Worm (Caenorhabditis elegans) whole organism, L1 larva: ENCODE data around the gene nas-28.

Source experiments
- C34B4.2 ChIP-seq: sonication (generic microtip); optimal IDR thresholded peaks from 2 replicates; lab custom pipeline; 2017; ENCODE audit warnings: mild to moderate bottlenecking, missing genetic modification characterization, missing compliant biosample characterization
- alr-1 ChIP-seq: fragments of 200-800 bp; sonication (Bioruptor generic); optimal IDR thresholded peaks from 2 replicates; lab custom pipeline; 2018; ENCODE audit warnings: borderline replicate concordance, mild to moderate bottlenecking, missing genetic modification characterization, missing compliant biosample characterization
- aly-2 ChIP-seq: fragments of 150-350 bp; optimal IDR thresholded peaks from 2 replicates; lab custom pipeline; 2014; ENCODE audit warnings: missing biosample characterization, missing genetic modification characterization
- ceh-63 ChIP-seq: fragments of 200-800 bp; sonication (Bioruptor generic); optimal IDR thresholded peaks from 2 replicates; lab custom pipeline; 2018; ENCODE audit warnings: mild to moderate bottlenecking, missing genetic modification characterization, missing compliant biosample characterization
- ceh-90 ChIP-seq: sonication (generic microtip); optimal IDR thresholded peaks from 2 replicates; lab custom pipeline; 2016; ENCODE audit warnings: missing genetic modification characterization, missing compliant biosample characterization
- efl-1 ChIP-seq, 4 experiments: fragments of 150-350 bp; optimal IDR thresholded peaks in 3 of 4; peaks in 1 of 4; 1 replicate in 1 of 4; 2 replicates in 3 of 4; lab custom pipeline; 2014; ENCODE audit warnings: missing biosample characterization in 2 of 4, missing genetic modification characterization in 2 of 4, missing genetic modification reagents in 2 of 4
- efl-3 ChIP-seq: fragments of 200-800 bp; sonication (Bioruptor generic); optimal IDR thresholded peaks from 2 replicates; lab custom pipeline; 2018; ENCODE audit warnings: mild to moderate bottlenecking, missing genetic modification characterization, missing compliant biosample characterization
- elt-3 ChIP-seq, 6 experiments: fragments of 150-350 bp in 1 of 6; sonication (generic microtip); optimal IDR thresholded peaks; 2 replicates each; lab custom pipeline; 2017 to 2018; ENCODE audit warnings: missing biosample characterization in 6 of 6, missing genetic modification characterization in 6 of 6, inconsistent platforms in 1 of 6
- fkh-4 ChIP-seq: sonication (generic microtip); optimal IDR thresholded peaks from 2 replicates; lab custom pipeline; 2016; ENCODE audit warnings: missing compliant biosample characterization, missing genetic modification characterization, borderline replicate concordance
- grh-1 ChIP-seq: fragments of 200-800 bp; sonication (Bioruptor generic); IDR thresholded peaks from 2 replicates; pipeline ENCODE4 v1.3.6; 2022; ENCODE audit warnings: missing genetic modification reagents, missing genetic modification characterization, missing compliant biosample characterization
- hlh-4 ChIP-seq: sonication (generic microtip); optimal IDR thresholded peaks from 2 replicates; lab custom pipeline; 2016; ENCODE audit warnings: mild to moderate bottlenecking, missing genetic modification characterization, missing compliant biosample characterization
- isw-1 ChIP-seq: fragments of 200-800 bp; sonication (Bioruptor generic); IDR thresholded peaks from 2 replicates; pipeline ENCODE4 v1.3.6; 2022; ENCODE audit warnings: missing genetic modification characterization, missing compliant biosample characterization
- lin-13 ChIP-seq: fragments of 150-350 bp; optimal IDR thresholded peaks from 2 replicates; lab custom pipeline; 2014; ENCODE audit warnings: missing biosample characterization, missing genetic modification reagents, missing genetic modification characterization
- lin-14 ChIP-seq: fragments of 200-800 bp; sonication (Bioruptor generic); optimal IDR thresholded peaks from 2 replicates; lab custom pipeline; 2018; ENCODE audit warnings: mild to moderate bottlenecking, missing genetic modification characterization, moderate library complexity, missing compliant biosample characterization
- lir-3 ChIP-seq: sonication (generic microtip); optimal IDR thresholded peaks from 2 replicates; lab custom pipeline; 2016; ENCODE audit warnings: mild to moderate bottlenecking, missing genetic modification characterization, moderate library complexity, missing compliant biosample characterization; ENCODE audit not compliant: poor library complexity
- lsy-2 ChIP-seq, 2 experiments: fragments of 150-350 bp; optimal IDR thresholded peaks; 2 replicates each; lab custom pipeline; 2014; ENCODE audit warnings: missing biosample characterization in 2 of 2, missing genetic modification characterization in 2 of 2
- mef-2 ChIP-seq: fragments of 150-350 bp; optimal IDR thresholded peaks from 2 replicates; lab custom pipeline; 2014; ENCODE audit warnings: missing biosample characterization, missing genetic modification characterization
- mep-1 ChIP-seq: fragments of 150-350 bp; optimal IDR thresholded peaks from 2 replicates; lab custom pipeline; 2014; ENCODE audit warnings: missing biosample characterization, missing genetic modification characterization
- nhr-12 ChIP-seq: sonication (generic microtip); optimal IDR thresholded peaks from 2 replicates; lab custom pipeline; 2017; ENCODE audit warnings: missing biosample characterization, missing genetic modification characterization
- nhr-237 ChIP-seq: fragments of 150-350 bp; optimal IDR thresholded peaks from 2 replicates; lab custom pipeline; 2014; ENCODE audit warnings: missing biosample characterization, missing genetic modification characterization
- nhr-47 ChIP-seq: sonication (generic microtip); optimal IDR thresholded peaks from 2 replicates; lab custom pipeline; 2016; ENCODE audit warnings: mild to moderate bottlenecking, missing genetic modification characterization, moderate library complexity, missing compliant biosample characterization
- nhr-71 ChIP-seq: sonication (generic microtip); optimal IDR thresholded peaks from 2 replicates; lab custom pipeline; 2016; ENCODE audit warnings: mild to moderate bottlenecking, missing genetic modification characterization, moderate library complexity, missing compliant biosample characterization
- nhr-76 ChIP-seq: sonication (generic microtip); optimal IDR thresholded peaks from 2 replicates; lab custom pipeline; 2017; ENCODE audit warnings: missing biosample characterization, missing genetic modification characterization
- nhr-77 ChIP-seq: fragments of 150-350 bp; optimal IDR thresholded peaks from 2 replicates; lab custom pipeline; 2014; ENCODE audit warnings: missing biosample characterization, missing genetic modification characterization
- nhr-84 ChIP-seq: sonication (generic microtip); optimal IDR thresholded peaks from 2 replicates; lab custom pipeline; 2017; ENCODE audit warnings: missing biosample characterization, missing genetic modification characterization
- pax-3 ChIP-seq: fragments of 200-800 bp; sonication (Bioruptor generic); optimal IDR thresholded peaks from 2 replicates; lab custom pipeline; 2018; ENCODE audit warnings: mild to moderate bottlenecking, missing genetic modification characterization, moderate library complexity, missing compliant biosample characterization
- skn-1 ChIP-seq: fragments of 150-350 bp; optimal IDR thresholded peaks from 2 replicates; lab custom pipeline; 2014; ENCODE audit warnings: missing biosample characterization, missing genetic modification characterization
- sox-4 ChIP-seq: sonication (generic microtip); optimal IDR thresholded peaks from 2 replicates; lab custom pipeline; 2016; ENCODE audit warnings: missing genetic modification characterization, missing compliant biosample characterization
- sptf-1 ChIP-seq: fragments of 150-350 bp; optimal IDR thresholded peaks from 2 replicates; lab custom pipeline; 2014; ENCODE audit warnings: missing biosample characterization, missing genetic modification characterization
- sup-37 ChIP-seq: fragments of 200-800 bp; sonication (Bioruptor generic); optimal IDR thresholded peaks from 2 replicates; lab custom pipeline; 2018; ENCODE audit warnings: mild to moderate bottlenecking, missing genetic modification characterization, missing compliant biosample characterization
- swsn-7 ChIP-seq: sonication (generic microtip); optimal IDR thresholded peaks from 2 replicates; lab custom pipeline; 2016; ENCODE audit warnings: missing genetic modification characterization, missing compliant biosample characterization
- tlp-1 ChIP-seq: fragments of 150-350 bp; optimal IDR thresholded peaks from 2 replicates; lab custom pipeline; 2014; ENCODE audit warnings: missing biosample characterization, missing genetic modification characterization
- unc-86 ChIP-seq: sonication (generic microtip); optimal IDR thresholded peaks from 2 replicates; lab custom pipeline; 2016; ENCODE audit warnings: missing genetic modification characterization, missing compliant biosample characterization
- xbp-1 ChIP-seq: sonication (generic microtip); optimal IDR thresholded peaks from 2 replicates; lab custom pipeline; 2016; ENCODE audit warnings: missing genetic modification characterization, missing compliant biosample characterization
- ztf-11 ChIP-seq, 2 experiments: sonication (generic microtip); optimal IDR thresholded peaks; 2 replicates each; lab custom pipeline; 2016 to 2017; ENCODE audit warnings: missing genetic modification characterization in 2 of 2, missing biosample characterization in 1 of 2, missing compliant biosample characterization in 1 of 2

The nas-28 gene

DNA sequence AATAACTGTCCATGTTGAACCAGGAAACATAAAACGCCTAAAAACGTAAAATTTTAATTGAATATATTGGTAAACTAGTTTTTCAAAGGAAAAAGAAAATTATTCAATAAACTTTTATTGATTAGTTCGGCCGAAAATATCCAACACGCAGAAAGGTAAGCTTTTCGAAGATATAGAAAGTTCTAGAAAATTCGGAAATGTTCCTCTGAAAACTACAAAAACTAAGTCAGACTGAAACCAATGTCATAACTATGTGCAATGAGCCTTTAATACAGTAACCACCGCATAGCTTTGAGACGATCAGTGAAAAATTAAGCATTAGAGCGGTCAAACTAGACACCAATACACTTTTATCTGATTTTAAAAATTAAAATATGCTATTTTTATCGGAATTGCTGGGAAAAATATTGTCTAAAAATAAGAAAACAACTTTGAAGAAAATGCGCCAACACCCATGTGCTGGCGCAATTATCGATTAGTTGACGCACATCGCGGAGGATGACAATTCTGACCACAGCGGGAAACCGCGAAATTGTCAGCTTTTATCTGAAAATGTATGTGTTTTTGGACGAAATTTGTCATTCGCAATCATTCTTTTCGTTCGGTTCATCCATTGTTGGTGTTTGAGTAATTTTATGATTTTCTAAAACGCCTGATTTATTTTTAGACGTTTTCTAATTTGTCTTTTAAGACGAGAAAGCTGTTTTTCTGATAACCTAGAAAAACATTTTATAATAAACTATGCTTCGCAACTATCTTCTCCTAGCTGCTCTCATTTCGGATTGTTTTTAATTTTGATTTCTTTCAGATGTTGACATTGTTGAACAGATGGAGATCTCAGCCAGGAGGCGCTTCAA, 15.6 kb upstream of the nas-28 start, which contains the start of the genes C23G10.7 and rpn-2 (continued):
- TF ChIP-seq alr-1 (tag; lab: Kevin White, UChicago) (no peak), nhr-237 (tag; lab: Kevin White, UChicago) (no peak), hlh-4 (tag; lab: Kevin White, UChicago) (no peak), grh-1 (GFP tag; lab: Robert Waterston, UW) (peak; percentile 8; the same call in 1 of the 2 replicates), xbp-1 (tag; lab: Kevin White, UChicago) (peak; percentile 67), nhr-84 (tag; lab: Kevin White, UChicago) (no peak), nhr-77 (peak; percentile 47), fkh-4 (tag; lab: Kevin White, UChicago) (peak; percentile 25), tlp-1 (tag; lab: Kevin White, UChicago) (no peak), lir-3 (peak; percentile 1)

DNA sequence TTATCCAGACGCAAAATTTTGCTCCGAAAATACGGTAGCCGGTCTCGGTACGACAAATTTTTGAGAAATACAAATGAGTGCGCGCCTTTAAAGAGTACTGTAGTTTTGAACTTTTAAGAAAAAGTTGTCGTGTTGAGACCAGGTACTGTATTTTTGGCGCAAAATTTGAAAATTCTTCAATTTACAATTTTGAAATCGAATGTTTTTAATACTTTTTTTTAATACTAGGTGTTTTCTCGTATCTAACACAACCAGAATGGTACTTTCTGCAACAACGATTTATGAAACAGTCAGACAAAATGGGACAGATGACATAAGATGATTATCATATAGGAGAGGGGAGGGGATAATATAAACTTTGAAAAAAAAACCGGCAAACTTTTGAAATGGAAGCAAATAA, 12.7 kb upstream of the nas-28 start:
- no peak for TF ChIP-seq swsn-7
- no peak for TF ChIP-seq efl-1 (optimal IDR thresholded peaks at IDR 0.05; lab: Kevin White, UChicago)
- TF ChIP-seq efl-1 (GFP tag; optimal IDR thresholded peaks at IDR 0.05 in 1 of 2; lab: Kevin White, UChicago): peak in 1 of 2 experiments; percentile 63

DNA sequence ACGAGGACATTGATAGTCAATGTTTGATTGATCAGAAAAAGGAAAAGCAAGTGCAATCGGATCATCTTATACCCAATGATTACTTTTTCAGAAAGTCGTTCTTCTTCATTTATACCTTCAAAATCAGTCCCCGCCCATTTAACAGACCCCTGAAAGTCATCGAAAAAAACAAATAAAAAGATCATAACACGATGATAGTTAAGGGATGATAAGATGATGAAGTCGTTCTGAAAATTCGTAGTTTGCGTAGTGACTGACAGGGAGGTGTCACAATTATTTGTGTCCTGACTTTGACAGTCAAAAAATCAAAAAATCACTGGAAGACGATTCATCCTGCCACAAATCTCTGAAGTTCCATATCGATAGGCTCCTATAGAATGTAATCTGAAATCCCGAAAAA, 11.5 kb upstream of the nas-28 start, which contains the start of gene ugt-66:
ugt-66 (minus strand) TSS at position 101 of the 400 bp plus-strand sequence.
- no peak for TF ChIP-seq unc-86 (tag; lab: Kevin White, UChicago)
- TF ChIP-seq alr-1 (tag; lab: Kevin White, UChicago): no peak
- TF ChIP-seq lin-13 (GFP tag; lab: Kevin White, UChicago): no peak
- no peak for TF ChIP-seq mef-2 (tag; lab: Kevin White, UChicago)
- TF ChIP-seq nhr-47 (tag; lab: Kevin White, UChicago): no peak
- TF ChIP-seq skn-1 (tag; lab: Kevin White, UChicago): no peak
- TF ChIP-seq lsy-2 (tag; optimal IDR thresholded peaks at IDR 0.05; lab: Kevin White, UChicago): no peak
- no peak for TF ChIP-seq lin-14 (GFP tag; lab: Kevin White, UChicago)
- no peak for TF ChIP-seq sup-37 (GFP tag; lab: Kevin White, UChicago)
- no peak for TF ChIP-seq isw-1 (GFP tag; lab: Robert Waterston, UW)

DNA sequence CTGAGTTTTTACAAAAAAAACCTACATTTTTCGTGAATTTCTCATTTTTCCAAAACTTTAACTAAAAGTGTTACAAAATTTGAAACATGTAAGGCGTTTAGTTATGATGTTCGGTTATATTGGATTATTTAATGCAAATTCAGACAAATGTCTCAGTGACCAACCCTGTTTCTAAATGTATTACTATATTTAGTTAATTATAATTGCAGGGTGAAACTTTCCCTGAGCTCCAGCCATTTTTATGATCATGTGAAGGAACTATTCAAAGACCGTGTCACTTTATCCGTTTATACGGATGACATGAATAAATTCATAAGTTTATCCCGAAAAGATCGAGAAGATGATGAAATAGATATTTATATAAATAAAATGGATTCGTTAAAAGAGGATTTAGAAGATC, 7.8 kb upstream of the nas-28 start, which contains the start of gene C23G10.5:
C23G10.5 (plus strand) TSS at position 301 of the 400 bp plus-strand sequence.
- TF ChIP-seq nhr-12 (tag; lab: Kevin White, UChicago) (no peak), sptf-1 (tag; lab: Kevin White, UChicago) (no peak), mep-1 (tag; lab: Kevin White, UChicago) (no peak), ceh-90 (tag; lab: Kevin White, UChicago) (no peak), skn-1 (tag; lab: Kevin White, UChicago) (no peak), aly-2 (tag; lab: Kevin White, UChicago) (no peak), ceh-63 (no peak), nhr-71 (tag; lab: Kevin White, UChicago) (no peak), nhr-237 (tag; lab: Kevin White, UChicago) (no peak), ztf-11 (tag; optimal IDR thresholded peaks at IDR 0.05; lab: Kevin White, UChicago) (no peak), efl-3 (GFP tag; lab: Kevin White, UChicago) (no peak), lsy-2 (tag; optimal IDR thresholded peaks at IDR 0.05; lab: Kevin White, UChicago) (no peak), elt-3 (tag; optimal IDR thresholded peaks at IDR 0.05; lab: Kevin White, UChicago) (no peak), nhr-84 (tag; lab: Kevin White, UChicago) (no peak), nhr-76 (no peak), sup-37 (GFP tag; lab: Kevin White, UChicago) (no peak), sox-4 (tag; lab: Kevin White, UChicago) (no peak), pax-3 (tag; lab: Kevin White, UChicago) (no peak), C34B4.2 (no peak)
